Fruit fly (Drosophila melanogaster): ENCODE measurements around the gene chic.

chic gene

DNA sequence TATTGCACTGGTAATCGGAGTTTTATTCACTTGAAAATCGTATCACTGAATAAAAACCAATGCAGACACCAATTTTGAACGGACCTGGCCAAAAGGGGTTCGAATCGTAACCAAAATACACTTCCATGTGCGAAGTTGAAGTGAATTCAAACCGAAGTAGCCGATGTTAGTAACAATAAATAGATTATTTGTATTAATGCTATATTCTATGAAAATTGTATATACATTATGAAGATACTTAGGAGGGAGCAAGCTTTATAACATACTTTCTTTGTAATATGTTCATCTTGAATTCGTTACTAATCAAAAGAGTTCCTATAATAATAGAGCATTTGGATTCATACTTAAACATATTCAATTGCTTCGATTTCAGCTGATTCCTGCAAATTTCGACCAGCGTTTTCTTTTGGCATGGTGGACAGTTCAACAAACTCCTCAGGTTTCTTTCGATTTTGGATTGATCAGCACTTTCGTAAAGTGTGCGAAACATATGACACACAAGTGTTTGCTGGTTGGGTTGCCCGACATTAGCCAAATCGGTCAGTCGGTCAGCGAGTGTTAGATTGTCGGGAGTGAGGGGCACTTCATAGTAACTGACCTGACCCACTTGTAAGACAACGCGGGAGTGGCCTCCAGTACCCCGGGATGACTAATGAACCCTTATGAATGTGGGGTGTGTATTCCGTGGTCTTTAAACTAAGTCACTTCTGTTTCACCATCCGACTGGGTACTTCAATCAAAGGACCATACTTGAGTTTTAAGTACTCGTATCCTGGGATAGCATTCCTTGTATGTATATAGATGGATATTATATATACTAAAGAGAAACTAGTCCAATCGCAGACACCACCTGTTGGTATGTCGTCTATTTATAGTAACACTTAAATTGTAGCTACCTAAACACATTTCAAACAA lies 12.9 kb downstream of the chic start, which contains the start of the genes CG13992 and Ucp4C:
TSS of gene CG13992 (minus strand) at position 51 of the 915 bp plus-strand sequence.
TSS of gene Ucp4C (plus strand) at position 865 of the 915 bp plus-strand sequence.
- TF ChIP-seq Myc (optimal IDR thresholded peaks at IDR 0.05) = no peak
- no peak for TF ChIP-seq psq (optimal IDR thresholded peaks at IDR 0.05)
- no peak for TF ChIP-seq insv (optimal IDR thresholded peaks at IDR 0.05)
- TF ChIP-seq Sin3A (optimal IDR thresholded peaks at IDR 0.05) = no peak

DNA sequence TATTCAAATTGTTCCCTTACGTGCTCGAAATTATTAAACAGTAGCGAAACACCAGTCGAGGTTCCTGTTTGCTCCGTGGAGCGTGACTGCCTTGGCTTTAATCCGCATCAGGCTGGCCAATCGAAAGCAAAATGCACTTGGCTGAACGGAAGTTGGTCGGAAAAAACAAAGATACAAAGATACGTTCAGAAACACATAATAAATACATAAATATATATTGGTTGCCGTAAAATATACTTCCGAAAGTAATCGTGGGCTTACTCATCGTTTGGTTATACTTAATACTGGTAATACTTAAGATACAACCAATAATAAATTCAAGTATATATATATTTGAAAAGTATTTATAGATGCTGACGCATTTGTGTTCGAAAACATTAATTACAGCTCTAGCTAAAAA lies 16.0 kb downstream of the chic start, which contains the start of gene psd:
TSS of gene psd (minus strand) at position 101 of the 400 bp plus-strand sequence.
- no peak for TF ChIP-seq Sin3A (optimal IDR thresholded peaks at IDR 0.05)
- TF ChIP-seq ttk (optimal IDR thresholded peaks at IDR 0.05) = no peak

DNA sequence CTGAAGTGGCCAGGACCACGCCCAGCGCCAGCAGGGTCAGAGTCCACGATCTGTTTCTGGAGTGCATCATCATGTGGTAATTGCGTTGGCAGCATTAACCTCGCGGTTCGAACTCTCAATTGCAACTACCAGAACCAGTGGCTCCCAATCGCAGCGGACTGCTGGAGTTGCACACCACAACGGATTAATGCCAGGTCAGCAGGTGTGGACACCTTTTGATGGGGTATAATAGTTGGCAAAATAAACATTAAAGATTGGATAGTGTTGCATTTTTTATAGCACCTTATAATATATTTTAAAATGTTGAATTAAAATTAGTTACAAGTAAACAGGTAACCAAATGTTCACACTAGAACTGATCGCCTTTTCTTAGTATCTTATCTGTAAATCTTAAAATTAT lies 16.6 kb downstream of the chic start:
- TF ChIP-seq h (optimal IDR thresholded peaks at IDR 0.05) = no peak
- no peak for TF ChIP-seq psq (optimal IDR thresholded peaks at IDR 0.05)
- no peak for TF ChIP-seq Sin3A (optimal IDR thresholded peaks at IDR 0.05)
- no peak for TF ChIP-seq ttk (optimal IDR thresholded peaks at IDR 0.05)
- TF ChIP-seq Myc (optimal IDR thresholded peaks at IDR 0.05) = no peak
- TF ChIP-seq insv (optimal IDR thresholded peaks at IDR 0.05) = no peak

DNA sequence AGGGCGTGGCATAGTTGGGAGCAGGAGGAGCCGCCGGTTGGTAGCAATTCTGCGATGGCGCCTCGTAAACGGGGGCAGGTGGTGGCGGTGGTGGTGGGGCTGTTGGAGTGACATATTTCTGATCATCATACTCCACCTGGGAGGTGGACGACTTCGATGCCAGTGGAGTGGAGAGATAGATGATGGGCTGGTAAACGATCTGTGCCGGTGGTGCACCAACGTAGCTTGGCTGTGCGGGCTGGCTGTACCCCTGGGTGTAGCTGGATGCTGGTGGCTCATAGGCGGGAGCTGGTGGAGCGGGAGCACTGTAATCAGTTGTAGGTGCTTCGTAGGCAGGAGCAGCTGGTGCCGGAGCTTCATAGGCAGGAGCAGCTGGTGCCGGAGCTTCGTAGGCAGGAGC lies 17.6 kb downstream of the chic start:
- TF ChIP-seq h (optimal IDR thresholded peaks at IDR 0.05) (no peak), psq (optimal IDR thresholded peaks at IDR 0.05) (no peak), Sin3A (optimal IDR thresholded peaks at IDR 0.05) (no peak), insv (optimal IDR thresholded peaks at IDR 0.05) (no peak), ttk (optimal IDR thresholded peaks at IDR 0.05) (no peak), Myc (optimal IDR thresholded peaks at IDR 0.05) (no peak)

DNA sequence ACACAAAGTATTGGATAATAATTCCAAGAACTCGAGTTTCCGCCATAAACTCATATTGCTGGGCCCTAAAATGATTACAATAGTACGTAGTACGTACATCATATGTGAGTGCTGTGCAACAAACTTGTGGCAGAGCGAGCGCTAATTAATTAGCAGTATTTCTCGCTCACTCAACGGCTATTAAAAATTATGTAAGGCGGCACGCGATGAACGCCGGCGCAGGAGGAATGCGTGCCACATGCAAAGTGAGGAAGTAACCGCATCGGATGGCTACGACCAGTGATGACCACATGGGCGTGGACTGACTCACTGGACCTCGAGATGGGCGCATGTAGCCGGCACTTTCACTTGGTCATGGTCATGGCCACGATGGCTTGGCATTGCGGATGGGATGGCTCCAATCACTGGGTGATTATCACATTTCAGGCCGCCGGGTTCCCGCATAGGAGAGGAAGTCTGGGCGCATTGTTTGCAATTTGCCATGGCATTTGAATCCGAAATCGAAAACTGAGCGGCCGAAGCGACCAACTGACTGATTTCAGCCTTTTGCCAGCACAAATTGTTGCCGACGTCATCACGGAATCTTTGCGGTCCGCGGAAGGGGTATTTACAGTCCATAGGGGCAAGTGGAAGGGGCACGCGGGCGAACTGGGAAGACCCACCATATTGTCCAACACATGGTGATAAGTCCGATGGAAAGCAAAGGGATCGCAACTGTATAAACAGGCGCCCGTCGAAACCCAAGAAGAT lies 19.5 kb downstream of the chic start:
- TF ChIP-seq Sin3A (optimal IDR thresholded peaks at IDR 0.05) (no peak), insv (optimal IDR thresholded peaks at IDR 0.05) (no peak), h (optimal IDR thresholded peaks at IDR 0.05) (no peak), psq (optimal IDR thresholded peaks at IDR 0.05) (no peak), Myc (optimal IDR thresholded peaks at IDR 0.05) (no peak), ttk (optimal IDR thresholded peaks at IDR 0.05) (no peak)

DNA sequence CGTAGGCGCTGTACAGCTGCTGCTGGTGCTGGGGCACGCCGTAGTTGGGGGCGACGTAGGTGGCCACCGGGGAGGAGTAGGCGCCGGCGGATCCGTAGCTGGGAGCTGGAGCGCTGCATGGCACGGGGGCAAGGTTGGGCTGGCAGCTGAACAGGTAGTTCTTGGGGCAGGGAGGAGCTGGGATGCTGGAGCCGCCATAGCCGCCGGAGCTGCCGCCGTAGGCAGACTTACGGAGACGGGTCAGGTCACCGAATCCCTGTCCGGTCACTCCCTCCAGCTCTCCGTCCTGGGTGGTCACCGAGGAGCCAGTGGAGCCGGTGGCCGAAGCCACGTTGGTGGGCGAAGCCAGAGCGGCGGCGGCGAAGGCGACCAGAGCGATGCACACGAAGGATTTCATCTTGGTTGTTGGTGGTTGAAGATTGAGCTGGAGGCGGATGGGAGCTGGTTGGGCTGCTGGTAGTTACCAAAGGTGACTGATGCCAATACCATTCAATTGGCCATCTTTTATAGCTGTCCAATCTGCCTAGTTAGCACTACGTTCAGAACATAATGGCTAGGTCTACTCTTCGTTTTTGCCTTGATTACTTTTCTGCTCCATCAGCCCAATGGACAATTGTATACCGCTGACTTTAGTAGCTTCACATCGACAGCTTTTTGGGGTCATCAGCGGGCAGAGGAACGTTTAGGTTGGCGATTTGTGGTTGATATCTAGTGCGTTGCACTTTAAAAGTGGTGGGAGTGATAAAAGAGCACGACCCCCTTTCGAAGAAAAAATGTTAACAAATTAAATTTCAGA lies 20.8 kb downstream of the chic start, which contains the start of gene Vm26Aa:
TSS of gene Vm26Aa (minus strand) at position 478 of the 796 bp plus-strand sequence.
- TF ChIP-seq psq (optimal IDR thresholded peaks at IDR 0.05) = no peak
- TF ChIP-seq Sin3A (optimal IDR thresholded peaks at IDR 0.05) = no peak
- no peak for TF ChIP-seq h (optimal IDR thresholded peaks at IDR 0.05)
- TF ChIP-seq Myc (optimal IDR thresholded peaks at IDR 0.05) = no peak
- no peak for TF ChIP-seq ttk (optimal IDR thresholded peaks at IDR 0.05)
- no peak for TF ChIP-seq insv (optimal IDR thresholded peaks at IDR 0.05)

DNA sequence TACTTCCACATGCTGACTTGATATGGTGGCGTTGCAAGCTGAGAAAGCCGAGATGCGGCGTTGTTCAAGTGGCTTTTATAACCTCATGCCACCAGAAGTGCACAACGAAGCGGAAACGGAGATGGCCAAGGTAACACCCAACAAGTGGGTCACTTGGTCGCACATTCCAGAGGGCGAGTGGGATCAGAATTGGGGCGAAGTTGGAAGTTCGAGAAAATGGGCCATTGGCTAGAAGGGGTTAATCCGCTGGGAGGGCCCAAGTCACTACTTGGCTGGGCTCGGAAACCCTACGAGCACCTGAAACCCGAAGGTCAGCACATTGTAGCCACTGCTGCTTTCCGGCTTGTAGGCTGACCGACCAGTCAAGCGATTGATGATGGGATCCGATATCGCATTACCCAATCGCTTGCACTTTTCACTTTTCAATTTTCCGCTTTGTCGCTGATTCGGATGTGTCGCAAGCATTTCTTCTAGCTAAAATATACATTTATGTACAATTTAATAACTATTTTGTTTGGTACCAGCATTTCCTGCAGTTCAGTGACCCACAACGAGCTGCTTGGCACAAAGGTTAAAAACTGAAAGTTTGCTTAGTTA lies 22.1 kb downstream of the chic start, which contains the start of gene Vm26Ac:
TSS of gene Vm26Ac (minus strand) at position 51 of the 597 bp plus-strand sequence.
- no peak for TF ChIP-seq ttk (optimal IDR thresholded peaks at IDR 0.05)
- no peak for TF ChIP-seq psq (optimal IDR thresholded peaks at IDR 0.05)
- no peak for TF ChIP-seq Myc (optimal IDR thresholded peaks at IDR 0.05)
- no peak for TF ChIP-seq insv (optimal IDR thresholded peaks at IDR 0.05)
- TF ChIP-seq Sin3A (optimal IDR thresholded peaks at IDR 0.05) = no peak
- TF ChIP-seq h (optimal IDR thresholded peaks at IDR 0.05) = no peak

DNA sequence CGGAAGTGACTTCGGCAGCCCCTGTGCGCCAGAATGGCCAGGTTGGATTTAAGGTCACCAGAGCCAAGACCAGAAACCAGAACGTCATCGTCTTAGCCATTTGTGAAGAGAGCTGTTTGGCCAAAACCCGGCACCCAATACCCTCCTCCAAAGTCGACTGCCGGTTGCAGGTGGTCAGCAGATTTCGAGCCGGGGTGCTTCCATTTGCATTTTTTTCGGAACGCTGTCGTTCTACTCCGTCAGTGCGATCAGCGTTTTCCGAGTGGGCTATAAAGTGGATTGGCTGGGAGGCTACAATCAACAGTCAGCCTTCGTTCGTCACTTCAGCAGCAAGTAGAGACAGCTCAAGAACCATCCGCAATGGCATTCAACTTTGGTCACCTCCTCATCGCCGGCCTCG lies 24.1 kb downstream of the chic start, which contains the start of the genes CG13998 and Vm26Ab:
TSS of gene CG13998 (minus strand) at position 114 of the 400 bp plus-strand sequence.
TSS of gene Vm26Ab (plus strand) at position 299 of the 400 bp plus-strand sequence.
- no peak for TF ChIP-seq psq (optimal IDR thresholded peaks at IDR 0.05)
- TF ChIP-seq insv (optimal IDR thresholded peaks at IDR 0.05) = no peak
- no peak for TF ChIP-seq h (optimal IDR thresholded peaks at IDR 0.05)
- TF ChIP-seq ttk (optimal IDR thresholded peaks at IDR 0.05) = no peak
- no peak for TF ChIP-seq Myc (optimal IDR thresholded peaks at IDR 0.05)
- no peak for TF ChIP-seq Sin3A (optimal IDR thresholded peaks at IDR 0.05)

DNA sequence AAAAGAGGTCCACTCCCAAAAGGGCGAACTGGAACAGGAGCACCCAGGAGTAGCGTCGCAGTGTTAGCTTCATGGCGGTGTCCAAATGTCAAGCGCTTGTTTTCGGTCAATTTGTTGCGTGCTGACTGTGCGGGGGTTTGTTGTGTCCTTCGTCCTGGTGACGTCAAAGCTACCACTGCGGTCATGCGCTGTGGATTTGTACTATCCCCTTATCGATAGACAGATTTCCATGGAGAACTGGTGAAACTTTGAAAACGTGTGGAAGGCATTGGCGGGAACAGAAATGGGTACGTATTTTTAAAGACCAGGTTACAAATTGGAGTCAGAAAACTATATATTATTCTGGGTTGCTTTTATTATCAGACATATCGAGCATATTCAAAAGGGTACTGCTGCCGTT lies 24.7 kb downstream of the chic start, which contains the start of gene CG13999:
TSS of gene CG13999 (minus strand) at position 314 of the 400 bp plus-strand sequence.
- TF ChIP-seq psq (optimal IDR thresholded peaks at IDR 0.05) = no peak
- no peak for TF ChIP-seq Myc (optimal IDR thresholded peaks at IDR 0.05)
- no peak for TF ChIP-seq insv (optimal IDR thresholded peaks at IDR 0.05)
- no peak for TF ChIP-seq ttk (optimal IDR thresholded peaks at IDR 0.05)
- TF ChIP-seq h (optimal IDR thresholded peaks at IDR 0.05) = no peak
- no peak for TF ChIP-seq Sin3A (optimal IDR thresholded peaks at IDR 0.05)

DNA sequence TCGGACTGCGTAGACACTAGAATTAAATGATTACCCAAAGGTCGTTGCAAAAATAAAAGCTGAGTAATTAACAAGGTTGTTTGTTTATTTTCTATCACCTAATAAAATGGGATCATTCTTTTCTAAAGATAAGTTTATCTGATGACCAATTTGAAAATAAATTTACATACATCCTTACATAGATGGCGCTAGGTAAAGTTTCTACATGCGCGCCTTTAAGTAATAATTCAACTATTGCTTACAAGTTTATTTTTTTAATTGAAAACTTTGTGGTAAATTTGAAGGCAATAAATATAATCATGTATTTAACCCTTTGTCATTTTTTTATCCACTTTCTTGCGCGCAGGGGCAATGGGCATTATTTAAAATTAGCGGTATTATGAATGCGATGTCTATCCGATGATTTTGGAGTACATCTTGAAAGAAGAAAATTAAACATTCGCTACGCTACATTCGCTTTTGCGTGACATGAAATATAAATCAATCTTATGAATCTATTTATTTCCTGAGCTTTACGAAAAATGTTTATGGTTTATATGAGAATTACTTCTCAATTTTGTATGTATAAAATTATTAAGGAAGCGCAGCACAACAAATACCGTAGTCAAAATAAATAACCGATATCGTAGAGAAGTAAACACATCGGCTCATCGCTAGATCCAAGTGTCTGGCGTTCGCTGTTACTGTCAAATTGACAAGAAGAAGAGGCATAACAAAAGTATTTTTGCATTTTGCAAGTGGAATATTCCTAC lies 31.9 kb downstream of the chic start, which contains the start of gene CG9044:
TSS of gene CG9044 (plus strand) at position 676 of the 752 bp plus-strand sequence.
- TF ChIP-seq psq (optimal IDR thresholded peaks at IDR 0.05) (no peak), ttk (optimal IDR thresholded peaks at IDR 0.05) (no peak), Sin3A (optimal IDR thresholded peaks at IDR 0.05) (no peak), h (optimal IDR thresholded peaks at IDR 0.05) (no peak), Myc (optimal IDR thresholded peaks at IDR 0.05) (no peak), insv (optimal IDR thresholded peaks at IDR 0.05) (no peak)
